Worm (Caenorhabditis elegans): ENCODE results near the gene K10G6.9.

ce11 chrII:3951354-3951753 is 20.7 kb upstream of the K10G6.9 start:
- TF ChIP-seq pes-1 (GFP tag; IDR thresholded peaks at IDR 0.05) (no peak), ets-7 (tag; optimal IDR thresholded peaks at IDR 0.05) (no peak), tbx-37 (GFP tag; conservative IDR thresholded peaks at IDR 0.05) (no peak), scrt-1 (GFP tag; IDR thresholded peaks at IDR 0.05) (no peak), ama-1 (optimal IDR thresholded peaks at IDR 0.05) (no peak), flt-1 (GFP tag; IDR thresholded peaks at IDR 0.05) (no peak), B0310.2 (tag; optimal IDR thresholded peaks at IDR 0.05) (no peak), hmg-4 (GFP tag; optimal IDR thresholded peaks at IDR 0.05) (no peak)
